Worm (Caenorhabditis elegans): ENCODE results near the gene C40C9.3.

C40C9.3 gene

DNA sequence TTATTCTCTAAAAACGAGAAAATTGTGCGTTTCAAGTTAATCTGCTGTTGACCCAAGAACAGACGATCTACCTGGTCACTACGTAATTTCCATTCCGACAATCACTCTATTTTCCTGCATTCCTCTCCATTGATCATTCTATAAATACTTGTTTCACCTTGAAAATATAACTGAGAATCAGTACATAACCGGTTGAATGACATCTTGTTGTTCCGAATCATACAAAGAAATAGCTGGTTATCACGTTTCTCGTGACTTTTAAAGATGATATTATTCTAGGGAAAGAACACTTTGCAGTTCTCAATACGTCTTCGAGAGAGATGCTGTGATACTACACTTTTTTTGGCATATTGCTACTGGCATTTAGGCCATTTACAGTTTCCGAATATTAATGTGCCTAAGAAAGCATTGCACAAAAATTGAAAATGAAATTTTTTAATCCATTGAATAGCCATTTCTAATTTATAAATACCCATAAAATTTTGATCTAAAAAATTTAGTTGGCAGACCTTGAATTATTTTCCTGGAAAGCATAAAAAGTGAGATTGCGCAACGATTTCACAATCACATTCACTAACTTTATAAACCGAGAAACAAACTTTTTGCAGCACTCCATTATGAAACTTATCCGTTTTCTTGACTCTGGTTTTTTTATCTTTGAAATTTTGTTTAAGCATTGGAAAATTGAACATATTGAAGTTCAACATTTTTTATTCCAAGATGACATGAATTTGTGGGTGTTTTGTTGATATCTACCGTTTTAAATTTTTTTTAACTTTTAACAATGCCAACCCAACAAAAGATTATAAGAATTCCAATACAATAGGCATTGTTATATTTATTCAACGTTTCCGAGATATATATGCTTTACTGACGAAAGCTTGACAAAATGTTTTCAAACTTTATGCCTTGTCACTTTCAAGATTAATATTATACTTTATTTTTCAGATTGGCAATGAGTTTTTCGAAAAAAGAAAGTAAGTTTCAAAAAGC, 16.5 kb downstream of the C40C9.3 start, which contains the start of gene C04A11.5 (continued):
- TF ChIP-seq hpl-2 (GFP tag; optimal IDR thresholded peaks at IDR 0.05) (no peak), nhr-90 (tag; optimal IDR thresholded peaks at IDR 0.05; ENCODE audit: poor library complexity) (no peak), Y116A8C.19 (tag; optimal IDR thresholded peaks at IDR 0.05; ENCODE audit: borderline replicate concordance) (no peak), ceh-88 (GFP tag; IDR thresholded peaks at IDR 0.05) (no peak), lin-35 (GFP tag; optimal IDR thresholded peaks at IDR 0.05) (peak in 1 of 2 experiments; percentile 4), aha-1 (tag; optimal IDR thresholded peaks at IDR 0.05) (no peak), pax-3 (tag; optimal IDR thresholded peaks at IDR 0.05) (no peak), ceh-82 (tag; optimal IDR thresholded peaks at IDR 0.05) (no peak), mef-2 (tag; optimal IDR thresholded peaks at IDR 0.05) (no peak), unc-62 (GFP tag; optimal IDR thresholded peaks at IDR 0.05) (no peak), efl-1 (optimal IDR thresholded peaks at IDR 0.05) (no peak), efl-1 (GFP tag; optimal IDR thresholded peaks at IDR 0.05 in 1 of 2) (no peak), F16B12.6 (tag; optimal IDR thresholded peaks at IDR 0.05) (no peak), fos-1 (tag; optimal IDR thresholded peaks at IDR 0.05) (no peak), nhr-19 (GFP tag; conservative IDR thresholded peaks at IDR 0.05) (no peak; the same call in 1 of the 2 replicates), nhr-71 (tag; optimal IDR thresholded peaks at IDR 0.05) (peak; percentile 36), lsy-2 (tag; optimal IDR thresholded peaks at IDR 0.05) (peak in 1 of 2 experiments; percentile 5), nhr-84 (tag; optimal IDR thresholded peaks at IDR 0.05) (no peak), ceh-63 (GFP tag; optimal IDR thresholded peaks at IDR 0.05) (no peak), pqm-1 (tag; optimal IDR thresholded peaks at IDR 0.05) (no peak), unc-30 (tag; optimal IDR thresholded peaks at IDR 0.05) (no peak), irx-1 (tag; optimal IDR thresholded peaks at IDR 0.05) (no peak), nhr-77 (tag; optimal IDR thresholded peaks at IDR 0.05) (no peak), aly-2 (tag; optimal IDR thresholded peaks at IDR 0.05) (no peak), tlp-1 (tag; optimal IDR thresholded peaks at IDR 0.05) (no peak), ztf-11 (tag; optimal IDR thresholded peaks at IDR 0.05) (no peak), nhr-12 (tag; optimal IDR thresholded peaks at IDR 0.05) (no peak), lin-14 (GFP tag; optimal IDR thresholded peaks at IDR 0.05) (peak; percentile 73), C16A3.4 (tag; optimal IDR thresholded peaks at IDR 0.05) (no peak), C04F5.9 (tag; optimal IDR thresholded peaks at IDR 0.05) (no peak), hlh-17 (GFP tag; optimal IDR thresholded peaks at IDR 0.05; ENCODE audit: borderline replicate concordance) (no peak), nhr-11 (tag; optimal IDR thresholded peaks at IDR 0.05) (no peak), skn-1 (tag; optimal IDR thresholded peaks at IDR 0.05) (no peak), unc-130 (tag; optimal IDR thresholded peaks at IDR 0.05) (no peak), ets-5 (GFP tag; IDR thresholded peaks at IDR 0.05) (no peak), mdl-1 (tag; optimal IDR thresholded peaks at IDR 0.05) (no peak), C34B4.2 (tag; optimal IDR thresholded peaks at IDR 0.05) (no peak), ceh-8 (GFP tag; optimal IDR thresholded peaks at IDR 0.05) (no peak), tbx-2 (tag; optimal IDR thresholded peaks at IDR 0.05) (no peak), zag-1 (tag; optimal IDR thresholded peaks at IDR 0.05) (no peak), elt-2 (tag; optimal IDR thresholded peaks at IDR 0.05) (no peak), ceh-90 (tag; optimal IDR thresholded peaks at IDR 0.05) (no peak), blmp-1 (tag; optimal IDR thresholded peaks at IDR 0.05) (peak; percentile 9), nhr-85 (tag) (peak; percentile 90), lir-3 (tag; optimal IDR thresholded peaks at IDR 0.05; ENCODE audit: poor library complexity) (no peak), hlh-4 (tag; optimal IDR thresholded peaks at IDR 0.05) (no peak), ztf-4 (tag; optimal IDR thresholded peaks at IDR 0.05) (no peak), lin-39 (tag; optimal IDR thresholded peaks at IDR 0.05) (no peak), nhr-237 (tag; optimal IDR thresholded peaks at IDR 0.05) (no peak), ama-1 (optimal IDR thresholded peaks at IDR 0.05) (no peak), fkh-10 (GFP tag; optimal IDR thresholded peaks at IDR 0.05) (no peak), elt-3 (tag; optimal IDR thresholded peaks at IDR 0.05) (peak in 2 of 6 experiments; percentile 69 to 84)
